Worm (Caenorhabditis elegans): Measurements from ENCODE around the gene gst-35.
A peak's percentile ranks its signal among the peaks of the same experiment; 100 is the strongest.

Gene gst-35

DNA sequence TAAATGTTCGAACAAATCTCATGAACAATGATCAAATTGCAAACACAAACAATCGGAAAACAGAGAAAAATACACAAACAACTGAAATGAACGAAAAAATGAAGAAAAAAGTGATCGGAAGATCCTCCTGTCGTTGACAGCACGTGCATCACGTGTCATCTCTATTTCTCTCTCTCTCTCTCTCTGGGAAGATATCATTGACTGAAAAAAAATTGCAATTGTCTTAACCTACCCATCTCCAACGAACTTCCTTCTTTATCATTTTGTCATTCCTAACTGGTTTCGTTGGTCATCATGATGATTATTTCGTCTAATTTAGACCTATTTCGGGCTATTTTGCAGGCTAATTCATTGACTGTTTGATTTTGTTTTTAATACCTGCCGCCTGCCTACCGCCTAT, 20.2 kb upstream of the gst-35 start (continued):
- TF ChIP-seq cebp-1 (GFP tag; IDR thresholded peaks at IDR 0.05) (no peak), cebp-1 (tag; optimal IDR thresholded peaks at IDR 0.05) (peak; percentile 18), lin-40 (tag; optimal IDR thresholded peaks at IDR 0.05) (peak; percentile 78), egl-44 (GFP tag; IDR thresholded peaks at IDR 0.05) (no peak), die-1 (tag; optimal IDR thresholded peaks at IDR 0.05) (no peak), nfya-1 (tag; optimal IDR thresholded peaks at IDR 0.05; ENCODE audit: borderline replicate concordance, insufficient read depth) (no peak), nhr-80 (tag; optimal IDR thresholded peaks at IDR 0.05) (no peak), lsl-1 (GFP tag; optimal IDR thresholded peaks at IDR 0.05) (no peak), ZK185.1 (tag; optimal IDR thresholded peaks at IDR 0.05; ENCODE audit: poor library complexity, severe bottlenecking) (peak; percentile 28), C17E4.6 (GFP tag; IDR thresholded peaks at IDR 0.05) (no peak), dox-1 (GFP tag; IDR thresholded peaks at IDR 0.05) (no peak), attf-5 (GFP tag; optimal IDR thresholded peaks at IDR 0.05) (peak; percentile 36), F49E8.2 (tag; optimal IDR thresholded peaks at IDR 0.05; ENCODE audit: insufficient read depth) (no peak), ceh-79 (tag; optimal IDR thresholded peaks at IDR 0.05) (no peak), ets-4 (GFP tag; optimal IDR thresholded peaks at IDR 0.05) (no peak), ccch-3 (GFP tag; optimal IDR thresholded peaks at IDR 0.05) (no peak), nhr-120 (GFP tag; IDR thresholded peaks at IDR 0.05) (no peak), snpc-1.3 (tag; optimal IDR thresholded peaks at IDR 0.05; ENCODE audit: insufficient read depth) (no peak), zfh-2 (GFP tag; conservative IDR thresholded peaks at IDR 0.05) (no peak), F23B12.7 (tag; optimal IDR thresholded peaks at IDR 0.05; ENCODE audit: insufficient read depth) (no peak), F33H1.4 (GFP tag; IDR thresholded peaks at IDR 0.05) (no peak), efl-1 (GFP tag; optimal IDR thresholded peaks at IDR 0.05) (no peak), aptf-3 (GFP tag; IDR thresholded peaks at IDR 0.05) (no peak), let-607 (tag; optimal IDR thresholded peaks at IDR 0.05) (no peak), mcd-1 (GFP tag; IDR thresholded peaks at IDR 0.05) (no peak), F39B2.1 (GFP tag; IDR thresholded peaks at IDR 0.05) (no peak), bed-2 (GFP tag; IDR thresholded peaks at IDR 0.05) (no peak), nhr-179 (tag; optimal IDR thresholded peaks at IDR 0.05) (no peak)

DNA sequence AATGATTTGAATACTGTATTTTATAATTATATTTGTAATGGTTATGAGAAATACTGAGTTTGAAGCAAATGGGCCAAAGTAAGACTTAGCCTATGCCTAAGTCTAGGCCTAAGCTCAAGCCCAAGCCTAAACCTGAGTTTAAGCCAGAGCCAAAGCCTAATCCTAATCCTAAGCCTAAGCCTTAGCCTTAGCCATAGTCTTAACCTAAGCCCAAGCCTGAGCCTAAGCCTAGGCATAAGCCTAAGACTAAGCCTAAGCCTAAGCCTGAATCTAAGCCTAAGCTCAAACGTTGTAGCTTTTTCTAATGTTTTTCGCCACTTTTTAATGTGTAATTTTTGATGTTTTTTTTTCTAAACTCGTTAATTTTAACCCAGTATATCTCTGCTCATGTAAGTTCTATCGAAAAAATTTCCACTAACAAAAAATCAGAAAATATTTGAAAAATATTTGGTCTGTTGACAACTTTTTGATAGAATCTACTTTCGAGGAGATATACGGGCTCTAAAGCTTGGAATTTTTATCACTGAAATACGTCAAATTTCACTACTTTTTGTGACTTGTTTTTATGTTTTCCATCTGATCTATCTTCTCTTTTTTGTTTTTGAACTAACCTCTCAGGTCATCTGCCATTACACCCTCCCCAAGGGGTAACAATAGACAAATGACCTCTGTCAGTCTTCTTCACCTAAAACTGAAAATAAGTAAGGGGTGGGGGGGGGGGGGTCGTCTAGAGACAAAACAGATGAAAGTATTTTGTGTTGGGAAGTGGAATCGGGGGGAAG, 19.1 kb upstream of the gst-35 start:
- TF ChIP-seq somi-1 (GFP tag; optimal IDR thresholded peaks at IDR 0.05): no peak
- no peak for TF ChIP-seq F33H1.4 (GFP tag; IDR thresholded peaks at IDR 0.05)
- no peak for TF ChIP-seq lin-54 (GFP tag; optimal IDR thresholded peaks at IDR 0.05)
- no peak for TF ChIP-seq him-1 (tag; optimal IDR thresholded peaks at IDR 0.05)
- no peak for TF ChIP-seq fkh-3 (tag; optimal IDR thresholded peaks at IDR 0.05)

DNA sequence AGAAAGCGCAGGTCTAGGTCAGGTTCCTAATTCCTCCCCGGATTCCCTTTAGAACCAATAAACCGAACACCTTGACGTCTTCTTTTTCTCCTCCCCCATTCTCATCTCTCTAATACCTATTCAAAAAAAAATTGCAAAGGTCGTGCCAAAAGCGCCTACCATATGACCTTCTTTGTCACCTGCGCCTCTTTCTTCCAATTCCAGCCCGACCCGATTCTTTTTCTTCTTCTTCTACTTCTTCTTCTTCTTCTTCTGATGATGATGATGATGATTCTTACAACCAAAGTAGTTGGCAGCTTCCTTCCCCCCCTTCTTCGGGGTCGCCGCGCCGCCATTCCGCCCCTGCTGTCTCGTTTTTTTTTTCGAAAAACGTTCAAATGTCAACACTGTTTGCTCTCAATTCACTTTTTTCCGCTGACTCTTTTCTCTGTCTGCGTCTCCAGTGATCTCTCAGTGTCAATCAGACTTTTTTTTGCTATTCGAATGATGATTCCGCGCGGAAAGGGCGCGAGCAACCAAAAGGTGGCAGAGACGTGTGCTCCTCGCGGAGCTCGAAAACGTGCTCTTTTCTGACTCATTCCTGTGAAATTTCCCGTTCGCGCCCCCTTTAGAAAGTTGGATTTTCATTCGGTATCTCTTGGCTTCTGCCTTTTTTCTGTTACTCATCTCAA, 18.3 kb upstream of the gst-35 start:
- no peak for TF ChIP-seq F55B11.4 (tag; optimal IDR thresholded peaks at IDR 0.05; ENCODE audit: borderline replicate concordance, insufficient read depth)
- TF ChIP-seq ztf-26 (tag; optimal IDR thresholded peaks at IDR 0.05): peak; percentile 33
- TF ChIP-seq tbp1 (GFP tag; optimal IDR thresholded peaks at IDR 0.05): no peak
- TF ChIP-seq nhr-80 (tag; optimal IDR thresholded peaks at IDR 0.05): no peak
- TF ChIP-seq hlh-26 (GFP tag; conservative IDR thresholded peaks at IDR 0.05): no peak
- TF ChIP-seq T07F8.4 (tag; optimal IDR thresholded peaks at IDR 0.05): no peak
- no peak for TF ChIP-seq snpc-4 (GFP tag; optimal IDR thresholded peaks at IDR 0.05)
- no peak for TF ChIP-seq snpc-4 (tag; optimal IDR thresholded peaks at IDR 0.05)
- TF ChIP-seq nhr-90 (tag; optimal IDR thresholded peaks at IDR 0.05): no peak
- TF ChIP-seq akir-1 (GFP tag; optimal IDR thresholded peaks at IDR 0.05): no peak
- peak; percentile 40; the same call in 1 of the 2 replicates for TF ChIP-seq zfh-2 (GFP tag; conservative IDR thresholded peaks at IDR 0.05)

All from whole organism, young adult.